Worm (Caenorhabditis elegans): ENCODE data around the gene abu-6.

DNA sequence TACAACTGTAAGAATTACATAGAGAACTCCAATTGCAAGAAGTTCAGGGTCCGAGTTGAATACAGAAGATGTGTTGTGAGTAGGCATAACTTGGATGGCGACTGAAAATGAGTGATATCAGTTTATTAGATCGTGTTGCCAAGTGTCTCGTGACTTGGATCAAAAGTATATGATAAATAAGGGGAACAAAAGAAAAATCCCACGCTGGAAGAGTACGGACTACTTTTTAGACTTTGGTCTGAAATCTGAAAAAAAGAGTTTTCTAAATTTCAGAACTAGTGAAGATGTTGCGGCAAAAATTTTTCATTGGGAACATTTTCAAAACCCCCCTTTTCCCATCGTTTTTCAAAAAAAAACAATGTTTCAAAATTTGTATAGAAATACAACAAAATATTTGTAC, 7.9 kb upstream of the abu-6 start, which contains the start of gene srt-64:
- TF ChIP-seq pha-4 (tag; optimal IDR thresholded peaks at IDR 0.05): no peak
- no peak for TF ChIP-seq ZK546.5 (tag; optimal IDR thresholded peaks at IDR 0.05)
- no peak for TF ChIP-seq nhr-12 (tag; optimal IDR thresholded peaks at IDR 0.05)
- TF ChIP-seq tbx-2 (tag; optimal IDR thresholded peaks at IDR 0.05): no peak
- no peak for TF ChIP-seq mdl-1 (tag; optimal IDR thresholded peaks at IDR 0.05)
- TF ChIP-seq lin-39 (tag; optimal IDR thresholded peaks at IDR 0.05): no peak
- no peak for TF ChIP-seq ama-1 (optimal IDR thresholded peaks at IDR 0.05)
- no peak for TF ChIP-seq ceh-16 (tag; optimal IDR thresholded peaks at IDR 0.05)
- TF ChIP-seq nhr-77 (tag; optimal IDR thresholded peaks at IDR 0.05): no peak
- no peak for TF ChIP-seq nhr-25 (tag; optimal IDR thresholded peaks at IDR 0.05)
- TF ChIP-seq fkh-10 (GFP tag; optimal IDR thresholded peaks at IDR 0.05): no peak
- no peak for TF ChIP-seq elt-2 (tag; optimal IDR thresholded peaks at IDR 0.05)
- no peak for TF ChIP-seq nhr-237 (tag; optimal IDR thresholded peaks at IDR 0.05)
- TF ChIP-seq aly-2 (tag; optimal IDR thresholded peaks at IDR 0.05): no peak
